Fruit fly (Drosophila melanogaster): ENCODE measurements around the gene CG3156.

CG3156 gene

dm6 chrX:499589-500041 lies 11.9 kb downstream of the CG3156 start (continued):
- TF ChIP-seq CG6765 (GFP tag; optimal IDR thresholded peaks at IDR 0.05) (peak; percentile 87), bowl (GFP tag; IDR thresholded peaks at IDR 0.05) (peak; percentile 35; the same call in 1 of the 2 replicates), CG13424 (tag; optimal IDR thresholded peaks at IDR 0.05) (peak; percentile 84)

dm6 chrX:509117-509516 lies 21.4 kb downstream of the CG3156 start, which contains the start of gene arg:
arg (plus strand) TSS chrX:509435.
- no peak for TF ChIP-seq sr (GFP tag; IDR thresholded peaks at IDR 0.05)
- peak in 1 of 2 experiments; percentile 30 for TF ChIP-seq Pdp1 (GFP tag; optimal IDR thresholded peaks at IDR 0.05)
- TF ChIP-seq CG34376 (GFP tag; optimal IDR thresholded peaks at IDR 0.05) = peak; percentile 90
- TF ChIP-seq Fer2 (tag; optimal IDR thresholded peaks at IDR 0.05) = no peak
- TF ChIP-seq ftz-f1 (GFP tag; optimal IDR thresholded peaks at IDR 0.05) = peak; percentile 23
- peak; percentile 78 for TF ChIP-seq sug (tag; optimal IDR thresholded peaks at IDR 0.05)
- TF ChIP-seq CG10543 (GFP tag; optimal IDR thresholded peaks at IDR 0.05) = peak; percentile 3

- peak; percentile 17 for TF ChIP-seq CG34376 (GFP tag; optimal IDR thresholded peaks at IDR 0.05)
- peak; percentile 8 for TF ChIP-seq lbe (GFP tag; optimal IDR thresholded peaks at IDR 0.05)
- no peak for TF ChIP-seq CG5245 (GFP tag; optimal IDR thresholded peaks at IDR 0.05)
- TF ChIP-seq sug (tag; optimal IDR thresholded peaks at IDR 0.05) = peak; percentile 68
These were observed 22.9 kb downstream of the CG3156 start for dm6 chrX:510528-510927.

- no peak for TF ChIP-seq CG5245 (GFP tag; optimal IDR thresholded peaks at IDR 0.05)
- TF ChIP-seq chif (GFP tag; optimal IDR thresholded peaks at IDR 0.05) = no peak
- TF ChIP-seq CG4617 (GFP tag; optimal IDR thresholded peaks at IDR 0.05; ENCODE audit: borderline replicate concordance) = no peak
- TF ChIP-seq CG4854 (GFP tag; optimal IDR thresholded peaks at IDR 0.05) = no peak
- no peak for TF ChIP-seq Dip2 (GFP tag; IDR thresholded peaks at IDR 0.05)
- TF ChIP-seq Xbp1 (GFP tag; optimal IDR thresholded peaks at IDR 0.05) = peak; percentile 6
- no peak for TF ChIP-seq Mad (GFP tag; optimal IDR thresholded peaks at IDR 0.05)
- peak in 1 of 2 experiments; percentile 40 for TF ChIP-seq bsh (GFP tag; optimal IDR thresholded peaks at IDR 0.05)
- no peak for TF ChIP-seq CG5953 (GFP tag; IDR thresholded peaks at IDR 0.05)
- peak; percentile 15 for TF ChIP-seq cg (GFP tag; optimal IDR thresholded peaks at IDR 0.05)
- peak; percentile 10 for TF ChIP-seq CG2712 (tag; optimal IDR thresholded peaks at IDR 0.05)
- no peak for TF ChIP-seq z (GFP tag; IDR thresholded peaks at IDR 0.05)
- TF ChIP-seq Side (GFP tag; optimal IDR thresholded peaks at IDR 0.05) = peak; percentile 6
- peak; percentile 6 for TF ChIP-seq D19A (tag; optimal IDR thresholded peaks at IDR 0.05)
- no peak for TF ChIP-seq Sin3A (optimal IDR thresholded peaks at IDR 0.05)
- TF ChIP-seq br (optimal IDR thresholded peaks at IDR 0.05) = no peak
- TF ChIP-seq sens (GFP tag) = peak; percentile 83
- TF ChIP-seq Ets65A (GFP tag) = peak; percentile 89
- peak; percentile 11 for TF ChIP-seq CG1603 (tag; optimal IDR thresholded peaks at IDR 0.05)
- no peak for TF ChIP-seq onecut (GFP tag; IDR thresholded peaks at IDR 0.05)
- TF ChIP-seq bab2 (GFP tag; optimal IDR thresholded peaks at IDR 0.05) = no peak
- TF ChIP-seq CG6813 (GFP tag; optimal IDR thresholded peaks at IDR 0.05) = no peak
- no peak for TF ChIP-seq Eip74EF (GFP tag; optimal IDR thresholded peaks at IDR 0.05)
- no peak for TF ChIP-seq ato (GFP tag; IDR thresholded peaks at IDR 0.05; ENCODE audit: partially characterized antibody)
- peak in 1 of 2 experiments; percentile 37 for TF ChIP-seq eve (GFP tag; optimal IDR thresholded peaks at IDR 0.05)
- no peak for TF ChIP-seq stwl (tag; optimal IDR thresholded peaks at IDR 0.05)
- TF ChIP-seq ind (GFP tag; optimal IDR thresholded peaks at IDR 0.05) = peak; percentile 5
- TF ChIP-seq CG3847 (GFP tag; IDR thresholded peaks at IDR 0.05) = no peak
- TF ChIP-seq CG4360 (GFP tag; IDR thresholded peaks at IDR 0.05) = 0 out of 2 replicates have a peak, but pooled peaks have one; percentile 8
- no peak for TF ChIP-seq CG14965 (GFP tag; optimal IDR thresholded peaks at IDR 0.05; ENCODE audit: borderline replicate concordance)
- TF ChIP-seq ssp (GFP tag; IDR thresholded peaks at IDR 0.05) = no peak
- TF ChIP-seq sug (tag; optimal IDR thresholded peaks at IDR 0.05) = no peak
- TF ChIP-seq gem (tag; optimal IDR thresholded peaks at IDR 0.05) = peak; percentile 25
- TF ChIP-seq dm (GFP tag; optimal IDR thresholded peaks at IDR 0.05) = no peak
- no peak for TF ChIP-seq CG4707 (GFP tag; optimal IDR thresholded peaks at IDR 0.05)
- TF ChIP-seq zf30C (GFP tag; optimal IDR thresholded peaks at IDR 0.05) = peak; percentile 64
These were observed 24.8 kb downstream of the CG3156 start for dm6 chrX:512527-512926.

Data from whole organism, embryonic.